Fruit fly (Drosophila melanogaster) whole organism, embryonic: ENCODE data around the gene Sidpn.

Experiments
- CG11504 ChIP-seq: fragments of 200-800 bp; sonication (Bioruptor generic); optimal IDR thresholded peaks from 3 replicates; lab custom pipeline; 2019; ENCODE audit warnings: missing biosample characterization, mild to moderate bottlenecking, missing genetic modification characterization, moderate library complexity
- CG12236 ChIP-seq: fragments of 200-800 bp; sonication (Bioruptor generic); optimal IDR thresholded peaks from 2 replicates; lab custom pipeline; 2016; ENCODE audit warnings: missing biosample characterization, missing genetic modification characterization
- CG12659 ChIP-seq: fragments of 200-800 bp; sonication (Bioruptor generic); optimal IDR thresholded peaks from 3 replicates; lab custom pipeline; 2017; ENCODE audit warnings: mild to moderate bottlenecking, missing biosample characterization, missing genetic modification reagents, missing genetic modification characterization
- CG13287 ChIP-seq: fragments of 200-800 bp; sonication (Bioruptor generic); IDR thresholded peaks from 2 replicates; pipeline ENCODE4 v1.3.6; 2022; ENCODE audit warnings: missing biosample characterization, missing genetic modification characterization; ENCODE audit not compliant: partially characterized antibody
- CG14710 ChIP-seq: fragments of 200-800 bp; sonication (Bioruptor generic); optimal IDR thresholded peaks from 3 replicates; lab custom pipeline; 2019; ENCODE audit warnings: missing biosample characterization, mild to moderate bottlenecking, missing genetic modification characterization, moderate library complexity
- CG14860 ChIP-seq: fragments of 200-800 bp; sonication (Bioruptor generic); IDR thresholded peaks from 3 replicates; pipeline ENCODE4 v1.3.6; 2022; ENCODE audit warnings: missing biosample characterization, missing genetic modification characterization; ENCODE audit not compliant: partially characterized antibody
- CG16813 ChIP-seq: fragments of 200-800 bp; sonication (Bioruptor generic); IDR thresholded peaks from 3 replicates; pipeline ENCODE4 v1.3.6; 2022; ENCODE audit warnings: missing biosample characterization, missing genetic modification characterization; ENCODE audit not compliant: partially characterized antibody
- CG17328 ChIP-seq: fragments of 200-800 bp; sonication (Bioruptor generic); IDR thresholded peaks from 2 replicates; pipeline ENCODE4 v1.3.6; 2022; ENCODE audit warnings: missing biosample characterization, missing genetic modification characterization
- CG1792 ChIP-seq: fragments of 200-800 bp; sonication (Bioruptor generic); optimal IDR thresholded peaks from 2 replicates; lab custom pipeline; 2016; ENCODE audit warnings: missing biosample characterization, missing genetic modification characterization
- CG2116 ChIP-seq: fragments of 200-800 bp; sonication (Bioruptor generic); optimal IDR thresholded peaks from 3 replicates; lab custom pipeline; 2018; ENCODE audit warnings: missing biosample characterization, mild to moderate bottlenecking, missing genetic modification characterization
- CG2129 ChIP-seq: fragments of 200-800 bp; sonication (Bioruptor generic); IDR thresholded peaks from 2 replicates; pipeline ENCODE4 v1.3.6; 2022; ENCODE audit warnings: missing biosample characterization, missing genetic modification characterization; ENCODE audit not compliant: partially characterized antibody
- CG42726 ChIP-seq: fragments of 200-800 bp; sonication (Bioruptor generic); IDR thresholded peaks from 2 replicates; pipeline ENCODE4 v1.3.6; 2022; ENCODE audit warnings: missing biosample characterization, missing genetic modification characterization; ENCODE audit not compliant: partially characterized antibody
- CG6791 ChIP-seq: fragments of 200-800 bp; sonication (Bioruptor generic); IDR thresholded peaks from 3 replicates; pipeline ENCODE4 v1.3.6; 2022; ENCODE audit warnings: missing biosample characterization, missing genetic modification characterization; ENCODE audit not compliant: partially characterized antibody
- CG9817 ChIP-seq: fragments of 200-800 bp; sonication (Bioruptor generic); optimal IDR thresholded peaks from 2 replicates; lab custom pipeline; 2018; ENCODE audit warnings: missing biosample characterization, mild to moderate bottlenecking, missing genetic modification characterization, moderate library complexity
- Camta ChIP-seq: fragments of 200-800 bp; sonication (Bioruptor generic); optimal IDR thresholded peaks from 2 replicates; lab custom pipeline; 2016; ENCODE audit warnings: missing biosample characterization, missing genetic modification characterization
- CoRest ChIP-seq: fragments of 200-800 bp; sonication (Bioruptor generic); optimal IDR thresholded peaks from 3 replicates; lab custom pipeline; 2018; ENCODE audit warnings: missing biosample characterization, mild to moderate bottlenecking, missing genetic modification characterization, moderate library complexity
- Doc3 ChIP-seq: fragments of 200-800 bp; sonication (Bioruptor generic); IDR thresholded peaks from 3 replicates; pipeline ENCODE4 v1.3.6; 2022; ENCODE audit warnings: missing biosample characterization, missing genetic modification characterization; ENCODE audit not compliant: partially characterized antibody
- E2f2 ChIP-seq: fragments of 200-800 bp; sonication (Bioruptor generic); IDR thresholded peaks from 2 replicates; pipeline ENCODE4 v1.3.6; 2022; ENCODE audit warnings: missing biosample characterization, missing genetic modification characterization
- HLH4C ChIP-seq: fragments of 200-800 bp; sonication (Bioruptor generic); IDR thresholded peaks from 3 replicates; pipeline ENCODE4 v1.3.6; 2022; ENCODE audit warnings: missing biosample characterization, missing genetic modification characterization; ENCODE audit not compliant: partially characterized antibody
- MBD-R2 ChIP-seq: fragments of 200-800 bp; sonication (Bioruptor generic); IDR thresholded peaks from 2 replicates; pipeline ENCODE4 v1.3.6; 2022; ENCODE audit warnings: missing biosample characterization, missing genetic modification characterization
- Med ChIP-seq: fragments of 200-800 bp; sonication (Bioruptor generic); peaks from one replicate; lab custom pipeline; 2016; ENCODE audit warnings: missing biosample characterization, missing genetic modification characterization, mild to moderate bottlenecking, inconsistent platforms, moderate library complexity
- Myb ChIP-seq: fragments of 200-800 bp; sonication (Bioruptor generic); optimal IDR thresholded peaks from 2 replicates; lab custom pipeline; 2016; ENCODE audit warnings: missing biosample characterization, missing genetic modification characterization
- Opbp ChIP-seq: fragments of 200-800 bp; sonication (Bioruptor generic); IDR thresholded peaks from 3 replicates; pipeline ENCODE4 v1.3.6; 2022; ENCODE audit warnings: missing biosample characterization, missing genetic modification characterization; ENCODE audit not compliant: partially characterized antibody
- Scr ChIP-seq: fragments of 200-800 bp; sonication (Bioruptor generic); IDR thresholded peaks from 2 replicates; pipeline ENCODE4 v1.3.6; 2022; ENCODE audit warnings: missing biosample characterization, missing genetic modification characterization; ENCODE audit not compliant: partially characterized antibody
- Sry-δ ChIP-seq: fragments of 200-800 bp; sonication (Bioruptor generic); optimal IDR thresholded peaks from 2 replicates; lab custom pipeline; 2016; ENCODE audit warnings: missing biosample characterization, missing genetic modification characterization
- Vsx1 ChIP-seq: fragments of 200-800 bp; sonication (Bioruptor generic); optimal IDR thresholded peaks from 2 replicates; lab custom pipeline; 2017; ENCODE audit warnings: missing biosample characterization, mild to moderate bottlenecking, missing genetic modification characterization, missing genetic modification reagents
- YL-1 ChIP-seq: fragments of 200-800 bp; sonication (Bioruptor generic); optimal IDR thresholded peaks from 3 replicates; lab custom pipeline; 2017; ENCODE audit warnings: missing biosample characterization, mild to moderate bottlenecking, missing genetic modification characterization
- al ChIP-seq: fragments of 200-800 bp; sonication (Bioruptor generic); IDR thresholded peaks from 2 replicates; pipeline ENCODE4 v1.3.6; 2022; ENCODE audit warnings: missing biosample characterization, missing genetic modification characterization
- ato ChIP-seq: fragments of 200-800 bp; sonication (Bioruptor generic); IDR thresholded peaks from 2 replicates; pipeline ENCODE4 v1.3.6; 2022; ENCODE audit warnings: missing biosample characterization, missing genetic modification characterization; ENCODE audit not compliant: partially characterized antibody
- bbx ChIP-seq: fragments of 200-800 bp; sonication (Bioruptor generic); IDR thresholded peaks from 2 replicates; pipeline ENCODE4 v1.3.6; 2022; ENCODE audit warnings: missing biosample characterization, missing genetic modification characterization; ENCODE audit not compliant: partially characterized antibody
- ci ChIP-seq: fragments of 200-800 bp; sonication (Bioruptor generic); IDR thresholded peaks from 3 replicates; pipeline ENCODE4 v1.3.6; 2022; ENCODE audit warnings: missing biosample characterization, missing genetic modification characterization
- dm ChIP-seq: fragments of 200-800 bp; sonication (Bioruptor generic); optimal IDR thresholded peaks from 3 replicates; lab custom pipeline; 2016; ENCODE audit warnings: missing biosample characterization, missing genetic modification characterization
- ems ChIP-seq: fragments of 200-800 bp; sonication (Bioruptor generic); optimal IDR thresholded peaks from 3 replicates; lab custom pipeline; 2016; ENCODE audit warnings: missing biosample characterization, missing genetic modification characterization
- grn ChIP-seq: fragments of 200-800 bp; sonication (Bioruptor generic); optimal IDR thresholded peaks from 3 replicates; lab custom pipeline; 2017; ENCODE audit warnings: missing biosample characterization, missing genetic modification characterization
- hb ChIP-seq: fragments of 200-800 bp; sonication (Bioruptor generic); IDR thresholded peaks from 3 replicates; pipeline ENCODE4 v1.3.6; 2022; ENCODE audit warnings: missing biosample characterization, missing genetic modification characterization; ENCODE audit not compliant: partially characterized antibody
- hbn ChIP-seq: fragments of 200-800 bp; sonication (Bioruptor generic); IDR thresholded peaks from 2 replicates; pipeline ENCODE4 v1.3.6; 2022; ENCODE audit warnings: missing biosample characterization, missing genetic modification characterization; ENCODE audit not compliant: partially characterized antibody
- inv ChIP-seq: fragments of 200-800 bp; sonication (Bioruptor generic); IDR thresholded peaks from 2 replicates; pipeline ENCODE4 v1.3.6; 2022; ENCODE audit warnings: missing biosample characterization, missing genetic modification characterization; ENCODE audit not compliant: partially characterized antibody
- ken ChIP-seq: fragments of 200-800 bp; sonication (Bioruptor generic); IDR thresholded peaks from 3 replicates; pipeline ENCODE4 v1.3.6; 2022; ENCODE audit warnings: missing biosample characterization, missing genetic modification characterization
- lilli ChIP-seq: fragments of 200-800 bp; sonication (Bioruptor generic); optimal IDR thresholded peaks from 3 replicates; lab custom pipeline; 2016; ENCODE audit warnings: missing biosample characterization, missing genetic modification characterization
- mld ChIP-seq: fragments of 200-800 bp; sonication (Bioruptor generic); IDR thresholded peaks from 3 replicates; pipeline ENCODE4 v1.3.6; 2022; ENCODE audit warnings: missing biosample characterization, missing genetic modification characterization; ENCODE audit not compliant: partially characterized antibody
- nerfin-2 ChIP-seq: fragments of 200-800 bp; sonication (Bioruptor generic); IDR thresholded peaks from 2 replicates; pipeline ENCODE4 v1.3.6; 2022; ENCODE audit warnings: missing biosample characterization, missing genetic modification characterization; ENCODE audit not compliant: partially characterized antibody
- pnt ChIP-seq: fragments of 200-800 bp; sonication (Bioruptor generic); optimal IDR thresholded peaks from 3 replicates; lab custom pipeline; 2016; ENCODE audit warnings: missing biosample characterization, missing genetic modification characterization
- tll ChIP-seq, 2 experiments: fragments of 200-800 bp in 1 of 2; fragments of >200 bp in 1 of 2; sonication (Bioruptor generic) in 1 of 2; optimal IDR thresholded peaks; 2 replicates each; lab custom pipeline; 2017 to 2019; ENCODE audit warnings: missing biosample characterization in 2 of 2, missing genetic modification characterization in 2 of 2, mild to moderate bottlenecking in 1 of 2, moderate library complexity in 1 of 2
- twi ChIP-seq: fragments of 200-800 bp; optimal IDR thresholded peaks from 2 replicates; lab custom pipeline; 2019; ENCODE audit warnings: missing biosample characterization, mild to moderate bottlenecking, missing genetic modification characterization, moderate library complexity
- unc-4 ChIP-seq: fragments of 200-800 bp; sonication (Bioruptor generic); IDR thresholded peaks from 2 replicates; pipeline ENCODE4 v1.3.6; 2022; ENCODE audit warnings: missing biosample characterization, missing genetic modification characterization; ENCODE audit not compliant: partially characterized antibody

The Sidpn gene

DNA sequence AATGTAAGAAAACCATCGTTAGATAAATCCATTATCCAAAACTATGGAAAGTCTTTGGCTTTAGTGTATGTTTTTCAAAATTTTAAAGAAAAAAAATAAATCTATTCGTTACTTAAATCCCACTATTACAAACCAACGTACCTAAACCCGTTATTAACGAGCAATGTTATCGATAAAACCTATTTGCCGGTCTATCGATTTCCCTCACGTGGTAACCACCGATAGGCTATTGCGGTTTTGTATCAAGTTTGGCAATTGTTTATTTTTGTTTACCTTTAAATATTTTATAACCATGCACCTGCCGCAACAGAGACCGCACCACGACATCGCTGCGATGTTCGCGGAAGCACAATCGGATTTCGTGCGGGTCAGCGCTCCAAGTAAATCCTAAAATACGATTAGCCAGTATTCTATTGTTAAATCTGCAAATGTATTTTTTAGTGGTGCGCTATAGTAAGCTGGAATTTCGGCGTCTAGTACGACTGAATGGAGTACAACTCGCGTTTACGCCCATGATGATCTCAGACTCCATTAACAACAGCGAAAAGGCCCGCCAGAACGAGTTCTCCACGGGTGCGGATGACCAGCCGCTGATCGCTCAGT, 35.7 kb downstream of the Sidpn start, which contains the start of gene Dus4 (continued):
- peak; percentile 70 for TF ChIP-seq unc-4
- TF ChIP-seq ato (GFP tag; lab: Robert Waterston, UW) = peak; percentile 95
- TF ChIP-seq Opbp (GFP tag; lab: Robert Waterston, UW) = peak; percentile 93; the same call in 2 of the 3 replicates
- peak; percentile 37 for TF ChIP-seq Sry-δ
- peak; percentile 92 for TF ChIP-seq CG6791 (GFP tag; lab: Robert Waterston, UW)
- TF ChIP-seq hbn (GFP tag; lab: Robert Waterston, UW) = peak; percentile 76
- peak; percentile 97 for TF ChIP-seq nerfin-2 (GFP tag; lab: Robert Waterston, UW)
- TF ChIP-seq Myb (GFP tag; lab: Kevin White, UChicago) = peak; percentile 79
- TF ChIP-seq dm (GFP tag; lab: Kevin White, UChicago) = peak; percentile 44
- peak; percentile 73 for TF ChIP-seq CG16813
- TF ChIP-seq, all 482 proteins: peak for 42

dm6 chr2L:19064706-19065105, 37.2 kb downstream of the Sidpn start, which contains the start of gene CG17343:
TSS of gene CG17343 (plus strand) at chr2L:19064929.
- TF ChIP-seq CG42726 (GFP tag; lab: Robert Waterston, UW) (peak; percentile 48; the same call in 1 of the 2 replicates), Scr (GFP tag; lab: Robert Waterston, UW) (peak; percentile 83), lilli (no peak), CG1792 (GFP tag; lab: Kevin White, UChicago) (no peak), CoRest (tag; lab: Kevin White, UChicago) (peak; percentile 3), twi (tag; lab: Kevin White, UChicago) (no peak), Vsx1 (GFP tag; lab: Kevin White, UChicago) (no peak), CG13287 (GFP tag; lab: Robert Waterston, UW) (peak; percentile 87), CG2116 (GFP tag; lab: Kevin White, UChicago) (peak; percentile 91), ci (GFP tag; lab: Robert Waterston, UW) (peak; percentile 21; the same call in 1 of the 3 replicates), mld (GFP tag; lab: Robert Waterston, UW) (peak; percentile 98), nerfin-2 (GFP tag; lab: Robert Waterston, UW) (peak; percentile 98), Myb (GFP tag; lab: Kevin White, UChicago) (peak; percentile 33), CG14860 (GFP tag; lab: Robert Waterston, UW) (peak; percentile 94), Doc3 (GFP tag; lab: Robert Waterston, UW) (peak; percentile 77), MBD-R2 (peak; percentile 86), bbx (GFP tag; lab: Robert Waterston, UW) (peak; percentile 95), E2f2 (GFP tag; lab: Robert Waterston, UW) (peak; percentile 53), inv (peak; percentile 81), al (GFP tag; lab: Robert Waterston, UW) (no peak), CG11504 (tag; lab: Kevin White, UChicago) (peak; percentile 67), ems (GFP tag; lab: Kevin White, UChicago) (no peak), tll (GFP tag; optimal IDR thresholded peaks at IDR 0.05; lab: Kevin White, UChicago) (no peak), CG14710 (peak; percentile 24), Camta (GFP tag; lab: Kevin White, UChicago) (no peak), hb (GFP tag; lab: Robert Waterston, UW) (peak; percentile 98), CG12236 (GFP tag; lab: Kevin White, UChicago) (no peak), pnt (GFP tag; lab: Kevin White, UChicago) (no peak), YL-1 (peak; percentile 74), CG2129 (GFP tag; lab: Robert Waterston, UW) (peak; percentile 32; the same call in 1 of the 2 replicates), CG12659 (GFP tag; lab: Kevin White, UChicago) (peak; percentile 41), HLH4C (GFP tag; lab: Robert Waterston, UW) (peak; percentile 99), grn (peak; percentile 54), ken (no peak), Med (peak; percentile 40), CG16813 (peak; percentile 87), CG9817 (tag; lab: Kevin White, UChicago) (no peak), CG17328 (GFP tag; lab: Robert Waterston, UW) (no peak)
